Worm (Caenorhabditis elegans): ENCODE results near the gene gipc-1.

The gipc-1 gene

DNA sequence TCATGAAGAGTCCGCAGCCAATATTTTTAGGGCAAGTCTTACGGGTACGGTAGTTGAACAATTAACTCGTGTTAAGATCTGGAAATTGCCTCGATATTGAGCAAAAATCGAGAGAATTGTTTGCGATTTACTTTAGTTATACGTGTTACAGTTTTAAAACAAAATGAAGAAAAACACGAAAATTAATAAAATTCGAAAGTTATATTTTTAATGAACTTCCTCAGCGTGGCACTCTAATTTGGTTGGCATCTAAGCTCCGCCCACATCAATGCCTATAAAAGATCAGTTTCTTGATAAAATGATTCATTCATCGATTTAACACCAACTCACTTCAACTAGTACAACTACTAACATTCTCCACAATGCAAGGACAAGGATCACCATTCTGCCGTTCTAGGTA lies at the start of gene gipc-1:
Gene gipc-1 (plus strand): TSS at position 301 of the 400 bp plus-strand sequence.
- TF ChIP-seq lin-13 (tag; optimal IDR thresholded peaks at IDR 0.05) (no peak), unc-120 (tag; optimal IDR thresholded peaks at IDR 0.05; ENCODE audit: poor library complexity, severe bottlenecking) (no peak), ztf-11 (tag; optimal IDR thresholded peaks at IDR 0.05) (no peak), M03D4.4 (tag; optimal IDR thresholded peaks at IDR 0.05) (no peak), ceh-83 (GFP tag; optimal IDR thresholded peaks at IDR 0.05) (no peak), mab-5 (tag; optimal IDR thresholded peaks at IDR 0.05) (no peak), elt-1 (tag; optimal IDR thresholded peaks at IDR 0.05; ENCODE audit: borderline replicate concordance, insufficient read depth) (no peak), lin-32 (GFP tag; optimal IDR thresholded peaks at IDR 0.05) (no peak)

DNA sequence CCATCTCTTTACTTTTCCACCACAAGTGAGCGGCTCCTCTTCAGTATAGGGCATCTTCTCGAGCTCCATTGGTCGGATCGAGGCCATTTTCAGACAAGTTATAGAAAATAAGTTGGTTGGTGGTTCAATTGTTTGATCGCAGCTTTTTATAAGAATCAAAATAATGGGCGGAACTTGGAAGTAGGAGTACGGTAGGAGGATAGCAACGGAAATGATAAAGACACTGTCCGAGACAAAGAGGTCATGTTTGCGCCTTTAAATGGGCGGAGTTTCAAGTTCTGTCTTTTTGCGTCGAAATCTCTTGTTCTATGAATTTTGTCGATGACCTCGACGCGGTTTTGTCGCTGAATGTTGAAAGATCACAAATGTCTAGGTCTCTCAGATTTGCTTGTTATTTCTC lies 48.4 kb upstream of the gipc-1 start, which contains the start of gene F26A1.8:
Gene F26A1.8 (minus strand): TSS at position 101 of the 400 bp plus-strand sequence.
- TF ChIP-seq M03D4.4 (tag; optimal IDR thresholded peaks at IDR 0.05) (no peak), drap-1 (GFP tag; optimal IDR thresholded peaks at IDR 0.05) (no peak), lsy-2 (tag; optimal IDR thresholded peaks at IDR 0.05) (no peak), nhr-237 (tag; optimal IDR thresholded peaks at IDR 0.05) (no peak), sem-2 (GFP tag; optimal IDR thresholded peaks at IDR 0.05) (no peak), sptf-1 (tag; optimal IDR thresholded peaks at IDR 0.05) (no peak), tbx-8 (GFP tag; optimal IDR thresholded peaks at IDR 0.05) (no peak), unc-120 (tag; optimal IDR thresholded peaks at IDR 0.05; ENCODE audit: poor library complexity, severe bottlenecking) (no peak), ham-2 (GFP tag; optimal IDR thresholded peaks at IDR 0.05) (no peak), ceh-43 (GFP tag; optimal IDR thresholded peaks at IDR 0.05) (no peak), hlh-1 (tag; optimal IDR thresholded peaks at IDR 0.05) (no peak)

DNA sequence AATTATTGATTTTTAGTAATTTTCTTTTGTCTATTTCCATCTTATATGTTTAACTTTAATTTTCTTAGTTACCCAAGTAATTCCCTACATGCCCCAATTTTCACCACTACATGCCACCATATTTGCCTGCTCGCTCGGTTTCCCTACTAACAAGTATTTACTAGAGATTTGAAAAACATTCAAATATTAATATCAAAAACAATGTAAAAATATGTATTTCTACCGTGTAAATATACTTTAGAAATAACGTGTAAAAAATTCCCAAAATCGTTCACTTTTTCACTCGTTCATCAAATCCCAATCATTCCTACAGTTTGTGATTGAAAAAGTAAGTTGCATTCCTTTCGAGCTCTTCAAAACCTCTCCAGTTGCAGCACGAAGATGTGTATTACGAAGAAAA lies 44.0 kb upstream of the gipc-1 start, which contains the start of gene F26A1.3:
Gene F26A1.3 (plus strand): TSS at position 301 of the 400 bp plus-strand sequence.
- TF ChIP-seq sem-2 (GFP tag; optimal IDR thresholded peaks at IDR 0.05) (no peak), nhr-76 (tag; optimal IDR thresholded peaks at IDR 0.05) (no peak), flh-1 (GFP tag; optimal IDR thresholded peaks at IDR 0.05) (no peak)

DNA sequence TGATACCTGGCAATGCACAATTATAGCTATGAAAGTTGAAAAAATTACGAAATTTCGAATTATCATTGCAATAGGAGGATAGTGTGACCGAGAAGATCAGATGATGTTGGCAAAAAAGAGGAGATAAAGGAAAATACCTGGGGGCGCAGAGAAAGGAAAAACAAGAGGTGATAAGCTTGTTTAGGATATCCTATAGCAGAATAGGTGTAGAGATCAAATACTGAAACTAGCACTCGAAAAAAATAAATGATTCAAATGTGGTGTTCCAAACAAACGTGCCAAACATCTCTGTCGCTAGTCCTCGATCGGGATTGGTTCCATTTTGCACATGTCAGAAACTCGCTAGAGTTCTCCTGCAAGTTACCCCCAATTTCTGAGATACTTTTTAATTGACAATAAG lies 41.1 kb upstream of the gipc-1 start, which contains the start of gene F26A1.9:
Gene F26A1.9 (minus strand): TSS at position 101 of the 400 bp plus-strand sequence.
- no peak for TF ChIP-seq snpc-4 (tag; optimal IDR thresholded peaks at IDR 0.05)
- no peak for TF ChIP-seq lin-32 (GFP tag; optimal IDR thresholded peaks at IDR 0.05)
- TF ChIP-seq unc-120 (tag; optimal IDR thresholded peaks at IDR 0.05; ENCODE audit: poor library complexity, severe bottlenecking) = no peak
- no peak for TF ChIP-seq nhr-76 (tag; optimal IDR thresholded peaks at IDR 0.05)
- TF ChIP-seq M03D4.4 (tag; optimal IDR thresholded peaks at IDR 0.05) = no peak
- no peak for TF ChIP-seq ham-2 (GFP tag; optimal IDR thresholded peaks at IDR 0.05)
- TF ChIP-seq sptf-1 (tag; optimal IDR thresholded peaks at IDR 0.05) = no peak
- TF ChIP-seq elt-3 (tag; optimal IDR thresholded peaks at IDR 0.05) = no peak
- no peak for TF ChIP-seq nhr-237 (tag; optimal IDR thresholded peaks at IDR 0.05)
- no peak for TF ChIP-seq nhr-12 (tag; optimal IDR thresholded peaks at IDR 0.05)
- TF ChIP-seq flh-1 (GFP tag; optimal IDR thresholded peaks at IDR 0.05) = no peak
- no peak for TF ChIP-seq nhr-28 (tag; optimal IDR thresholded peaks at IDR 0.05)

DNA sequence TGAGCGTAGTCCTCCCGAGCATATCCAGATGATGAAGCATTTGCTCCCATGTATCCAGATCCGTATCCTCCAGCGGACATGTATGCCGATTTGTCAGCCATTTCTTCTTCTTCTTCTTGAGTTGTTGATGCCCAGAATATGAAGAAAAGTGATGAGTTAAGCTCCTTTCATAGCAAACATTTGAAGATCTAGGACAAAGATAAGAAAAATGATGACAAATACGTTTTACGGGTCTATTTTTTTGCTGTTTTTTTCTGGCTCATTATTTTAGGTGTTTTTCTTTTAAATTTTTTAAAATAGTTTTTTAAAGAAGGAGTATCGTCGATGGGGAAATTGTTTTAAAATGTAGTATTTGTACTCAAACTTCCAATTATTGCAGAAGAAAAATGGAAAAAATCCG lies 40.4 kb upstream of the gipc-1 start, which contains the start of gene nspd-9:
Gene nspd-9 (minus strand): TSS at position 101 of the 400 bp plus-strand sequence.
- TF ChIP-seq sptf-1 (tag; optimal IDR thresholded peaks at IDR 0.05) (no peak), blmp-1 (tag; optimal IDR thresholded peaks at IDR 0.05) (no peak), ces-1 (GFP tag; optimal IDR thresholded peaks at IDR 0.05) (no peak), cnd-1 (tag; optimal IDR thresholded peaks at IDR 0.05) (no peak), bed-3 (GFP tag; optimal IDR thresholded peaks at IDR 0.05) (no peak), nhr-28 (tag; optimal IDR thresholded peaks at IDR 0.05) (no peak), zip-8 (tag; optimal IDR thresholded peaks at IDR 0.05) (no peak), snpc-4 (tag; optimal IDR thresholded peaks at IDR 0.05) (no peak), ceh-39 (tag; optimal IDR thresholded peaks at IDR 0.05) (no peak), ztf-11 (tag; optimal IDR thresholded peaks at IDR 0.05) (no peak), lin-13 (tag; optimal IDR thresholded peaks at IDR 0.05) (no peak), nhr-76 (tag; optimal IDR thresholded peaks at IDR 0.05) (no peak), ham-2 (GFP tag; optimal IDR thresholded peaks at IDR 0.05) (no peak), nhr-237 (tag; optimal IDR thresholded peaks at IDR 0.05) (no peak), sem-2 (GFP tag; optimal IDR thresholded peaks at IDR 0.05) (no peak), flh-1 (GFP tag; optimal IDR thresholded peaks at IDR 0.05) (no peak), mls-2 (tag; optimal IDR thresholded peaks at IDR 0.05) (no peak), mab-5 (tag; optimal IDR thresholded peaks at IDR 0.05) (no peak), elt-3 (tag; optimal IDR thresholded peaks at IDR 0.05) (no peak), drap-1 (GFP tag; optimal IDR thresholded peaks at IDR 0.05) (no peak)

Data from whole organism, mixed stage, embryonic.